Fruit fly (Drosophila melanogaster) whole organism, embryonic: Measurements from ENCODE around the gene CG18810.

ENCODE experiments used
- Antp ChIP-seq: fragments of 200-800 bp; sonication (Bioruptor generic); optimal IDR thresholded peaks from 3 replicates; lab custom pipeline; 2016; ENCODE audit warnings: missing biosample characterization, missing genetic modification characterization
- Asciz ChIP-seq: fragments of 200-800 bp; sonication (Bioruptor generic); optimal IDR thresholded peaks from 2 replicates; lab custom pipeline; 2017; ENCODE audit warnings: missing biosample characterization, mild to moderate bottlenecking, missing genetic modification characterization, missing genetic modification reagents
- CG10147 ChIP-seq: fragments of 200-800 bp; sonication (Bioruptor generic); optimal IDR thresholded peaks from 2 replicates; lab custom pipeline; 2019; ENCODE audit warnings: missing biosample characterization, mild to moderate bottlenecking, missing genetic modification characterization, moderate library complexity
- CG1024 ChIP-seq: fragments of 200-800 bp; sonication (Bioruptor generic); IDR thresholded peaks from 2 replicates; pipeline ENCODE4 v1.3.6; 2022; ENCODE audit warnings: missing biosample characterization, missing genetic modification characterization
- CG11085 ChIP-seq: fragments of 200-800 bp; sonication (Bioruptor generic); IDR thresholded peaks from 2 replicates; pipeline ENCODE4 v1.3.6; 2022; ENCODE audit warnings: missing biosample characterization, missing genetic modification characterization
- CG11398 ChIP-seq: fragments of 200-800 bp; sonication (Bioruptor generic); optimal IDR thresholded peaks from 2 replicates; lab custom pipeline; 2016; ENCODE audit warnings: missing biosample characterization, missing genetic modification characterization
- CG11560 ChIP-seq: fragments of 200-800 bp; sonication (Bioruptor generic); IDR thresholded peaks from 3 replicates; pipeline ENCODE4 v1.3.6; 2022; ENCODE audit warnings: missing biosample characterization, missing genetic modification characterization
- CG12155 ChIP-seq: fragments of 200-800 bp; sonication (Bioruptor generic); optimal IDR thresholded peaks from 3 replicates; lab custom pipeline; 2016; ENCODE audit warnings: missing biosample characterization, missing genetic modification characterization
- CG12659 ChIP-seq: fragments of 200-800 bp; sonication (Bioruptor generic); optimal IDR thresholded peaks from 3 replicates; lab custom pipeline; 2017; ENCODE audit warnings: mild to moderate bottlenecking, missing biosample characterization, missing genetic modification reagents, missing genetic modification characterization
- CG12942 ChIP-seq: fragments of 200-800 bp; sonication (Bioruptor generic); optimal IDR thresholded peaks from 3 replicates; lab custom pipeline; 2016; ENCODE audit warnings: missing biosample characterization, missing genetic modification characterization
- CG14667 ChIP-seq: fragments of 200-800 bp; sonication (Bioruptor generic); IDR thresholded peaks from 2 replicates; pipeline ENCODE4 v1.3.6; 2022; ENCODE audit warnings: missing biosample characterization, missing genetic modification characterization
- CG16779 ChIP-seq: fragments of 200-800 bp; sonication (Bioruptor generic); IDR thresholded peaks from 2 replicates; pipeline ENCODE4 v1.3.6; 2022; ENCODE audit warnings: missing biosample characterization, missing genetic modification characterization
- CG2199 ChIP-seq: fragments of 200-800 bp; sonication (Bioruptor generic); IDR thresholded peaks from 3 replicates; pipeline ENCODE4 v1.3.6; 2022; ENCODE audit warnings: missing biosample characterization, missing genetic modification characterization
- CG2889 ChIP-seq: fragments of 200-800 bp; sonication (Bioruptor generic); IDR thresholded peaks from 3 replicates; pipeline ENCODE4 v1.3.6; 2022; ENCODE audit warnings: missing biosample characterization, missing genetic modification characterization
- CG3726 ChIP-seq: fragments of 200-800 bp; sonication (Bioruptor generic); IDR thresholded peaks from 3 replicates; pipeline ENCODE4, ENCODE4 v1.3.6; 2022; ENCODE audit warnings: missing biosample characterization, missing genetic modification characterization
- CG6813 ChIP-seq: fragments of 200-800 bp; sonication (Bioruptor generic); optimal IDR thresholded peaks from 2 replicates; lab custom pipeline; 2017; ENCODE audit warnings: missing biosample characterization, missing genetic modification characterization, mild to moderate bottlenecking, moderate library complexity, missing genetic modification reagents
- CG6854 ChIP-seq: fragments of 200-800 bp; sonication (Bioruptor generic); optimal IDR thresholded peaks from 3 replicates; lab custom pipeline; 2017; ENCODE audit warnings: missing biosample characterization, mild to moderate bottlenecking, missing genetic modification characterization
- CoRest ChIP-seq: fragments of 200-800 bp; sonication (Bioruptor generic); optimal IDR thresholded peaks from 3 replicates; lab custom pipeline; 2018; ENCODE audit warnings: missing biosample characterization, mild to moderate bottlenecking, missing genetic modification characterization, moderate library complexity
- Deaf1 ChIP-seq: fragments of 200-800 bp; optimal IDR thresholded peaks from 3 replicates; lab custom pipeline; 2019; ENCODE audit warnings: missing biosample characterization, mild to moderate bottlenecking, missing genetic modification characterization, moderate library complexity
- Dip3 ChIP-seq: fragments of 200-800 bp; sonication (Bioruptor generic); optimal IDR thresholded peaks from 3 replicates; lab custom pipeline; 2016; ENCODE audit warnings: missing biosample characterization, missing genetic modification characterization
- Lpt ChIP-seq: fragments of >200 bp; optimal IDR thresholded peaks from 2 replicates; lab custom pipeline; 2018; ENCODE audit warnings: missing biosample characterization, missing genetic modification characterization
- MBD-R2 ChIP-seq: fragments of 200-800 bp; sonication (Bioruptor generic); IDR thresholded peaks from 2 replicates; pipeline ENCODE4 v1.3.6; 2022; ENCODE audit warnings: missing biosample characterization, missing genetic modification characterization
- Pdp1 ChIP-seq, 2 experiments: fragments of 200-800 bp; sonication (Bioruptor generic); optimal IDR thresholded peaks; 3 replicates each; lab custom pipeline; 2016; ENCODE audit warnings: missing biosample characterization in 2 of 2, missing genetic modification characterization in 2 of 2, mild to moderate bottlenecking in 1 of 2, moderate library complexity in 1 of 2
- Ptx1 ChIP-seq: fragments of 200-800 bp; sonication (Bioruptor generic); IDR thresholded peaks from 2 replicates; pipeline ENCODE4 v1.3.6; 2022; ENCODE audit warnings: missing biosample characterization, missing genetic modification characterization
- abd-A ChIP-seq: fragments of 200-800 bp; sonication (Bioruptor generic); optimal IDR thresholded peaks from 3 replicates; lab custom pipeline; 2019; ENCODE audit warnings: missing biosample characterization, mild to moderate bottlenecking, missing genetic modification characterization, moderate library complexity
- ara ChIP-seq: fragments of 200-800 bp; sonication (Bioruptor generic); IDR thresholded peaks from 2 replicates; pipeline ENCODE4 v1.3.6; 2022; ENCODE audit warnings: missing biosample characterization, missing genetic modification characterization
- ato ChIP-seq: fragments of 200-800 bp; sonication (Bioruptor generic); IDR thresholded peaks from 2 replicates; pipeline ENCODE4 v1.3.6; 2022; ENCODE audit warnings: missing biosample characterization, missing genetic modification characterization; ENCODE audit not compliant: partially characterized antibody
- dati ChIP-seq: fragments of 200-800 bp; sonication (Bioruptor generic); IDR thresholded peaks from 2 replicates; pipeline ENCODE4 v1.3.6; 2022; ENCODE audit warnings: missing biosample characterization, missing genetic modification characterization
- esg ChIP-seq: fragments of 200-800 bp; sonication (Bioruptor generic); conservative IDR thresholded peaks from 2 replicates; pipeline ENCODE4 v1.3.6; 2022; ENCODE audit warnings: missing biosample characterization, missing genetic modification characterization
- gem ChIP-seq: fragments of 200-800 bp; sonication (Bioruptor generic); optimal IDR thresholded peaks from 2 replicates; lab custom pipeline; 2019; ENCODE audit warnings: missing biosample characterization, mild to moderate bottlenecking, missing genetic modification characterization, moderate library complexity
- hbn ChIP-seq: fragments of 200-800 bp; sonication (Bioruptor generic); IDR thresholded peaks from 2 replicates; pipeline ENCODE4 v1.3.6; 2022; ENCODE audit warnings: missing biosample characterization, missing genetic modification characterization; ENCODE audit not compliant: partially characterized antibody
- hth ChIP-seq: fragments of >200 bp; optimal IDR thresholded peaks from 2 replicates; lab custom pipeline; 2017; ENCODE audit warnings: inconsistent platforms
- kah ChIP-seq: fragments of 200-800 bp; sonication (Bioruptor generic); optimal IDR thresholded peaks from 2 replicates; lab custom pipeline; 2018; ENCODE audit warnings: missing biosample characterization, mild to moderate bottlenecking, missing genetic modification characterization
- lmd ChIP-seq: fragments of 200-800 bp; sonication (Bioruptor generic); IDR thresholded peaks from 2 replicates; pipeline ENCODE4 v1.3.6; 2022; ENCODE audit warnings: missing biosample characterization, missing genetic modification characterization
- luna ChIP-seq: fragments of 200-800 bp; sonication (Bioruptor generic); optimal IDR thresholded peaks from 2 replicates; lab custom pipeline; 2016; ENCODE audit warnings: missing biosample characterization, missing genetic modification characterization
- mam ChIP-seq: fragments of 200-800 bp; sonication (Bioruptor generic); optimal IDR thresholded peaks from 3 replicates; lab custom pipeline; 2016; ENCODE audit warnings: missing biosample characterization, missing genetic modification characterization
- mirr ChIP-seq: fragments of 200-800 bp; sonication (Bioruptor generic); optimal IDR thresholded peaks from 3 replicates; lab custom pipeline; 2018; ENCODE audit warnings: missing biosample characterization, mild to moderate bottlenecking, missing genetic modification characterization
- nau ChIP-seq: fragments of 200-800 bp; sonication (Bioruptor generic); optimal IDR thresholded peaks from 3 replicates; lab custom pipeline; 2017; ENCODE audit warnings: missing biosample characterization, mild to moderate bottlenecking, missing genetic modification characterization, missing genetic modification reagents
- nerfin-2 ChIP-seq: fragments of 200-800 bp; sonication (Bioruptor generic); IDR thresholded peaks from 2 replicates; pipeline ENCODE4 v1.3.6; 2022; ENCODE audit warnings: missing biosample characterization, missing genetic modification characterization; ENCODE audit not compliant: partially characterized antibody
- peb ChIP-seq: fragments of 200-800 bp; sonication (Bioruptor generic); IDR thresholded peaks from 2 replicates; pipeline ENCODE4 v1.3.6; 2022; ENCODE audit warnings: missing biosample characterization, missing genetic modification characterization
- pros ChIP-seq: fragments of 200-800 bp; sonication (Bioruptor generic); optimal IDR thresholded peaks from 3 replicates; lab custom pipeline; 2019; ENCODE audit warnings: missing biosample characterization, mild to moderate bottlenecking, missing genetic modification characterization, moderate library complexity
- repo ChIP-seq: fragments of 200-800 bp; sonication (Bioruptor generic); optimal IDR thresholded peaks from 2 replicates; lab custom pipeline; 2016; ENCODE audit warnings: missing biosample characterization, missing genetic modification characterization
- scrt ChIP-seq: fragments of 200-800 bp; sonication (Bioruptor generic); optimal IDR thresholded peaks from 2 replicates; lab custom pipeline; 2018; ENCODE audit warnings: missing biosample characterization, mild to moderate bottlenecking, missing genetic modification characterization, moderate library complexity
- shn ChIP-seq: fragments of 200-800 bp; sonication (Bioruptor generic); optimal IDR thresholded peaks from 3 replicates; lab custom pipeline; 2016; ENCODE audit warnings: missing biosample characterization, missing genetic modification characterization
- slbo ChIP-seq: fragments of 200-800 bp; sonication (Bioruptor generic); IDR thresholded peaks from 2 replicates; pipeline ENCODE4 v1.3.6; 2022; ENCODE audit warnings: missing biosample characterization, missing genetic modification characterization
- sna ChIP-seq: fragments of 200-800 bp; sonication (Bioruptor generic); IDR thresholded peaks from 2 replicates; pipeline ENCODE4 v1.3.6; 2022; ENCODE audit warnings: missing biosample characterization, missing genetic modification characterization; ENCODE audit not compliant: partially characterized antibody
- tna ChIP-seq: fragments of 200-800 bp; sonication (Bioruptor generic); IDR thresholded peaks from 2 replicates; pipeline ENCODE4 v1.3.6; 2022; ENCODE audit warnings: missing biosample characterization, missing genetic modification characterization; ENCODE audit not compliant: partially characterized antibody
- ttk ChIP-seq: fragments of 200-800 bp; sonication (Bioruptor generic); IDR thresholded peaks from 2 replicates; pipeline ENCODE4 v2.1.2; 2022; ENCODE audit warnings: missing biosample characterization, missing genetic modification characterization
- twi ChIP-seq: fragments of 200-800 bp; optimal IDR thresholded peaks from 2 replicates; lab custom pipeline; 2019; ENCODE audit warnings: missing biosample characterization, mild to moderate bottlenecking, missing genetic modification characterization, moderate library complexity
- unpg ChIP-seq: fragments of 200-800 bp; sonication (Bioruptor generic); optimal IDR thresholded peaks from 3 replicates; lab custom pipeline; 2018; ENCODE audit warnings: missing biosample characterization, mild to moderate bottlenecking, missing genetic modification characterization, moderate library complexity
- vvl ChIP-seq: fragments of 200-800 bp; sonication (Bioruptor generic); IDR thresholded peaks from 2 replicates; pipeline ENCODE4 v1.3.6; 2022; ENCODE audit warnings: missing biosample characterization, missing genetic modification characterization

The CG18810 gene

DNA sequence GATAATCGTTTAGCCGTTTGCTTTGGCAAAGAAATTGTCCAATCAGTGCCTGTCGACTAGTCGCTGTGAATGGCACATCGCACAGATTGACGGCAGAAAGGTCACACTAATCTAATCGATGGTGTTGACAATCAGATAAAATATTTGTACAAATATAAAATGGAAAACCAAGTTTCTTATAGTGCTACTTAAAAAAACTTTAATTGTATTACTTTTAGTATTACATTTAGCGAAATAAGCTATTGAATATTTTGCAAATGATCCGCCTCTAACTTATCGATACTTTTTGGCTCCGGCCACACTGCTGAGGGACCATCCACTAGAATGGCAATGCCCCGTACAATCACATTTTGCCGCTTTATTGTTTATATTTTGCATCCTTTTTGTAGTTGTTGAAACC is 7.4 kb downstream of the CG18810 start, which contains the start of the genes brun and CG2614 (continued):
- no peak for TF ChIP-seq Deaf1 (tag; lab: Kevin White, UChicago)
- TF ChIP-seq shn (GFP tag; lab: Kevin White, UChicago): peak; percentile 59
- peak; percentile 96 for TF ChIP-seq MBD-R2 (GFP tag; lab: Robert Waterston, UW)
- no peak for TF ChIP-seq hth (lab: Kevin White, UChicago)
- no peak for TF ChIP-seq Asciz
- TF ChIP-seq CG11560 (tag; lab: Robert Waterston, UW): peak; percentile 66
- peak; percentile 69 for TF ChIP-seq CG12942 (GFP tag; lab: Kevin White, UChicago)
- TF ChIP-seq gem (tag; lab: Kevin White, UChicago): no peak
- peak; percentile 74 for TF ChIP-seq esg (GFP tag; lab: Robert Waterston, UW)
- peak; percentile 61; the same call in 1 of the 3 replicates for TF ChIP-seq CG3726
- no peak for TF ChIP-seq dati (GFP tag; lab: Robert Waterston, UW)
- peak; percentile 23 for TF ChIP-seq repo (GFP tag; lab: Kevin White, UChicago)
- TF ChIP-seq ato (GFP tag; lab: Robert Waterston, UW): no peak; the same call in 1 of the 2 replicates
- peak; percentile 82 for TF ChIP-seq CG12659 (GFP tag; lab: Kevin White, UChicago)
- TF ChIP-seq CG2199 (GFP tag; lab: Robert Waterston, UW): no peak
- TF ChIP-seq Ptx1 (GFP tag; lab: Robert Waterston, UW): peak; percentile 88
- peak; percentile 69 for TF ChIP-seq nerfin-2 (GFP tag; lab: Robert Waterston, UW)
- peak in 1 of 2 experiments; percentile 81 for TF ChIP-seq Pdp1 (GFP tag; optimal IDR thresholded peaks at IDR 0.05; lab: Kevin White, UChicago)
- TF ChIP-seq kah (GFP tag; lab: Kevin White, UChicago): no peak
- peak; percentile 72 for TF ChIP-seq CoRest (tag; lab: Kevin White, UChicago)
- no peak for TF ChIP-seq CG10147
- TF ChIP-seq unpg (GFP tag; lab: Kevin White, UChicago): no peak
- peak; percentile 38; the same call in 1 of the 2 replicates for TF ChIP-seq ttk (GFP tag; lab: Robert Waterston, UW)
- no peak for TF ChIP-seq luna (GFP tag; lab: Kevin White, UChicago)
- peak; percentile 82 for TF ChIP-seq mam
- peak; percentile 73 for TF ChIP-seq CG12155 (GFP tag; lab: Kevin White, UChicago)
- TF ChIP-seq Lpt (GFP tag; lab: Kevin White, UChicago): no peak
- TF ChIP-seq CG2889 (GFP tag; lab: Robert Waterston, UW): 0 out of 3 replicates have a peak, but pooled peaks have one; percentile 51
- TF ChIP-seq CG6854 (GFP tag; lab: Kevin White, UChicago): no peak
- TF ChIP-seq scrt (GFP tag; lab: Kevin White, UChicago): peak; percentile 69
- peak; percentile 63; the same call in 1 of the 2 replicates for TF ChIP-seq ara (GFP tag; lab: Robert Waterston, UW)
- peak; percentile 88 for TF ChIP-seq sna
- peak; percentile 74 for TF ChIP-seq CG14667 (GFP tag; lab: Robert Waterston, UW)
- TF ChIP-seq CG16779 (GFP tag; lab: Robert Waterston, UW): no peak
- no peak for TF ChIP-seq abd-A (tag; lab: Kevin White, UChicago)
- no peak; the same call in 1 of the 2 replicates for TF ChIP-seq tna (GFP tag; lab: Robert Waterston, UW)
- TF ChIP-seq CG11398 (GFP tag; lab: Kevin White, UChicago): peak; percentile 13
- TF ChIP-seq mirr (GFP tag; lab: Kevin White, UChicago): no peak
- peak; percentile 79 for TF ChIP-seq Dip3 (GFP tag; lab: Kevin White, UChicago)
- peak; percentile 71 for TF ChIP-seq Antp (GFP tag; lab: Kevin White, UChicago)
- TF ChIP-seq hbn (GFP tag; lab: Robert Waterston, UW): peak; percentile 83
- TF ChIP-seq nau: no peak
- TF ChIP-seq CG6813 (GFP tag; lab: Kevin White, UChicago): no peak
- peak; percentile 59 for TF ChIP-seq lmd (GFP tag; lab: Robert Waterston, UW)
- no peak for TF ChIP-seq pros (GFP tag; lab: Kevin White, UChicago)
- TF ChIP-seq peb (GFP tag; lab: Robert Waterston, UW): peak; percentile 26; the same call in 1 of the 2 replicates
- TF ChIP-seq vvl (GFP tag; lab: Robert Waterston, UW): peak; percentile 81
- no peak for TF ChIP-seq twi
- 0 out of 2 replicates have a peak, but pooled peaks have one; percentile 40 for TF ChIP-seq CG11085 (GFP tag; lab: Robert Waterston, UW)
- TF ChIP-seq slbo (GFP tag; lab: Robert Waterston, UW): peak; percentile 90
- peak; percentile 37; the same call in 1 of the 2 replicates for TF ChIP-seq CG1024 (GFP tag; lab: Robert Waterston, UW)
